Worm (Caenorhabditis elegans): Measurements from ENCODE around the gene F59F3.6.
A peak's percentile ranks its signal among the peaks of the same experiment; 100 is the strongest.

F59F3.6 gene

ce11 chrX:11035563-11035962, 36.5 kb upstream of the F59F3.6 start (continued):
- TF ChIP-seq lsy-2 (tag; optimal IDR thresholded peaks at IDR 0.05) (peak in 1 of 2 experiments; percentile 18), nhr-20 (tag; optimal IDR thresholded peaks at IDR 0.05) (peak; percentile 16), unc-62 (GFP tag; optimal IDR thresholded peaks at IDR 0.05) (no peak), lin-35 (GFP tag; optimal IDR thresholded peaks at IDR 0.05) (no peak)

ce11 chrX:11034430-11035117, 35.5 kb upstream of the F59F3.6 start:
- TF ChIP-seq nhr-47 (tag; optimal IDR thresholded peaks at IDR 0.05) (peak; percentile 40), grh-1 (GFP tag; IDR thresholded peaks at IDR 0.05) (no peak), ceh-90 (tag; optimal IDR thresholded peaks at IDR 0.05) (no peak), zag-1 (tag; optimal IDR thresholded peaks at IDR 0.05) (no peak), nhr-12 (tag; optimal IDR thresholded peaks at IDR 0.05) (no peak), ceh-63 (GFP tag; optimal IDR thresholded peaks at IDR 0.05) (no peak), elt-2 (tag; optimal IDR thresholded peaks at IDR 0.05) (peak; percentile 17), lin-13 (GFP tag; optimal IDR thresholded peaks at IDR 0.05) (no peak), egl-13 (tag; optimal IDR thresholded peaks at IDR 0.05) (no peak), sox-4 (tag; optimal IDR thresholded peaks at IDR 0.05) (no peak), sptf-1 (tag; optimal IDR thresholded peaks at IDR 0.05) (no peak), nhr-90 (tag; optimal IDR thresholded peaks at IDR 0.05; ENCODE audit: poor library complexity) (no peak), aha-1 (tag; optimal IDR thresholded peaks at IDR 0.05) (no peak), nhr-237 (tag; optimal IDR thresholded peaks at IDR 0.05) (no peak), pag-3 (tag; optimal IDR thresholded peaks at IDR 0.05; ENCODE audit: borderline replicate concordance, insufficient read depth) (no peak), ztf-4 (tag; optimal IDR thresholded peaks at IDR 0.05) (no peak), sup-37 (GFP tag; optimal IDR thresholded peaks at IDR 0.05) (no peak), ceh-8 (GFP tag; optimal IDR thresholded peaks at IDR 0.05) (no peak), mdl-1 (tag; optimal IDR thresholded peaks at IDR 0.05) (no peak), vab-15 (tag; optimal IDR thresholded peaks at IDR 0.05) (no peak), nhr-28 (tag; optimal IDR thresholded peaks at IDR 0.05) (no peak), C34B4.2 (tag; optimal IDR thresholded peaks at IDR 0.05) (no peak), lin-15B (tag; optimal IDR thresholded peaks at IDR 0.05) (no peak), dsc-1 (tag; optimal IDR thresholded peaks at IDR 0.05) (peak; percentile 6), ets-5 (GFP tag; IDR thresholded peaks at IDR 0.05) (no peak), fkh-10 (GFP tag; optimal IDR thresholded peaks at IDR 0.05) (peak; percentile 72), skn-1 (tag; optimal IDR thresholded peaks at IDR 0.05) (no peak), fos-1 (tag; optimal IDR thresholded peaks at IDR 0.05) (no peak), mef-2 (tag; optimal IDR thresholded peaks at IDR 0.05) (no peak), nhr-71 (tag; optimal IDR thresholded peaks at IDR 0.05) (peak; percentile 35), jun-1 (tag; optimal IDR thresholded peaks at IDR 0.05) (no peak), ceh-82 (tag; optimal IDR thresholded peaks at IDR 0.05) (peak in 2 of 3 experiments; percentile 40 to 48), lir-3 (tag; optimal IDR thresholded peaks at IDR 0.05; ENCODE audit: poor library complexity) (no peak), tbx-2 (tag; optimal IDR thresholded peaks at IDR 0.05) (peak; percentile 40), fkh-8 (tag; optimal IDR thresholded peaks at IDR 0.05) (peak; percentile 27), swsn-7 (tag; optimal IDR thresholded peaks at IDR 0.05) (peak; percentile 40), rnt-1 (tag; optimal IDR thresholded peaks at IDR 0.05) (peak; percentile 18), pax-3 (tag; optimal IDR thresholded peaks at IDR 0.05) (no peak), nhr-20 (tag; optimal IDR thresholded peaks at IDR 0.05) (peak; percentile 4), blmp-1 (tag; optimal IDR thresholded peaks at IDR 0.05) (no peak), nhr-76 (tag; optimal IDR thresholded peaks at IDR 0.05) (no peak), snu-23 (GFP tag; optimal IDR thresholded peaks at IDR 0.05) (peak; percentile 44), ceh-88 (GFP tag; IDR thresholded peaks at IDR 0.05) (no peak), alr-1 (tag; optimal IDR thresholded peaks at IDR 0.05; ENCODE audit: borderline replicate concordance) (no peak), pqm-1 (tag; optimal IDR thresholded peaks at IDR 0.05) (no peak), lsy-2 (tag; optimal IDR thresholded peaks at IDR 0.05) (peak in 1 of 2 experiments; percentile 19), unc-98 (GFP tag; IDR thresholded peaks at IDR 0.05) (no peak)

Measured in whole organism, L1 larva.